Fruit fly (Drosophila melanogaster) S2 (cell line): ENCODE data around the gene CG9338.
A peak's percentile ranks its signal among the peaks of the same experiment; 100 is the strongest.

Experiments
- CG8478 ChIP-seq: fragments of >200 bp; optimal IDR thresholded peaks from 2 replicates; lab custom pipeline; 2018
- CTCF ChIP-seq, 2 experiments: fragments of >200 bp; optimal IDR thresholded peaks; 2 replicates each; lab custom pipeline; 2018

Gene CG9338

DNA sequence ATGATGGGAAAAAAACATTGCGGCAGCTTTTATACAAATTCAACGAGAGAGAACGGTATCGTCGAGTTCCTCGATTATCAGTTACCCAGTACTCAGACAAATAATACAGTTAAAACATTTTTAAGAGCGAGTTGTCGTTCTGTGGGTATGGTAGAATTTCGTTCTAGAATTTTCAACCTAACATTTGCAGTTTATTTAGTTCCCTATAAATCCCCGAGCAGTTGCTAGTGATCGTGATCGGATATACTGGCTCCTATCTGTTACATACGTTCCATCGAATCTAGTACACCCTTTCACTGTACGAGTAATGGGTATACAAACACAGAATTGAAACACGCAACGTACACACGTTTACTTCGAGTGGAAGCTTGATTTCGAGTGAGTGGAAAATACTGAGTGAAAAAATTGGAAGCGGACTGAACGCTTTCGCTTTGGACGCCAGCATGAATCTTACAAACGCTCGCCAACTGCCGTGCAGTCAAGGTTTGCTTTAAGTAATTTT, at the start of gene CG9338:
CG9338 (plus strand) TSS at position 452 of the 502 bp plus-strand sequence.
- TF ChIP-seq CG8478, result no peak
- TF ChIP-seq CTCF (optimal IDR thresholded peaks at IDR 0.05; lab: Kevin White, UChicago), result no peak

dm6 chr2L:20816140-20816539, 48.9 kb upstream of the CG9338 start, which contains the start of gene CG33322:
CG33322 (minus strand) TSS chr2L:20816240.
- no peak for TF ChIP-seq CG8478
- TF ChIP-seq CTCF (optimal IDR thresholded peaks at IDR 0.05; lab: Kevin White, UChicago), result no peak

- TF ChIP-seq CTCF (optimal IDR thresholded peaks at IDR 0.05; lab: Kevin White, UChicago), result no peak
- TF ChIP-seq CG8478, result no peak
Measured at dm6 chr2L:20817170-20817569, 47.8 kb upstream of the CG9338 start, which contains the start of gene CheB38b. CheB38b (minus strand) TSS chr2L:20817270.

- TF ChIP-seq CG8478 (no peak), CTCF (optimal IDR thresholded peaks at IDR 0.05; lab: Kevin White, UChicago) (no peak)
Measured at dm6 chr2L:20818432-20818831, 46.6 kb upstream of the CG9338 start, which contains the start of gene CheB38a. CheB38a (minus strand) TSS chr2L:20818532.

- TF ChIP-seq CTCF (optimal IDR thresholded peaks at IDR 0.05; lab: Kevin White, UChicago) (no peak), CG8478 (no peak)
Measured at dm6 chr2L:20820767-20821166, 44.2 kb upstream of the CG9338 start, which contains the start of gene CheB38c. CheB38c (minus strand) TSS chr2L:20820867.

DNA sequence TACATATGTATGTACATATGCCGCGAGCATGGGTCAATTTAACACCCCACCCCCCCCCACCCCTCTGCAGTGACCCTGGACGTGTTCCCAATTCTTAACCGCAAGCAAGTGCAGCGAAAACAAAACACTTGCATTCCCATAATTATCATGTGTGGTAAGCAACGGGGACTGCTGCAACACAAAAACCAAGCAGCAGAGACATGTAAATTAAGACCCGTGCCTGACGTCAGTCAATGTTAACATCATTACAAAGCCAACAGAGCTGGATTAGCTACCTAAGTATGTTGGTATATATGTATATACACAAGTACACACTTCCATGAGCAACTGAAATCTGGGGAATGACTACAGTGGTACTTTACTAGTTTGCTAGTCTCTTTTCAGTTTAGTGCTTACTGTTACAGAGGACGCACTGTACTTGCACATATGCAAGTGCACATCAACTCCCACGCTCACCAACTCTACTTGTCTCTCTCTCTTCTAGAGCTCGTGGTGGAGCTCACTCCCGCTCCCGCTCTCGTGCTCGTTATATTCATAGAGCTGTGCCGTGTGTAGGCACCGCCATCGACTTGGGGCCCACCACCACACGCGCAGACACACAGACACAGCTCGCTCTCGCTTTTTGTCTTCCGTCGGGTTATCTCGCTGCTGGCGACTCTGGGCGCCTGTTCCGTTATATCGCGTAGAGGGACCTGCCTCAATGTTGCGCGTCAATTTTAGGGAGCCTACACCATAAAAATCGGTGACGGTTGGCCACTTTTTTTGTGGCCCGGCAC, 43.6 kb upstream of the CG9338 start:
- TF ChIP-seq CG8478 (no peak), CTCF (optimal IDR thresholded peaks at IDR 0.05; lab: Kevin White, UChicago) (no peak)

DNA sequence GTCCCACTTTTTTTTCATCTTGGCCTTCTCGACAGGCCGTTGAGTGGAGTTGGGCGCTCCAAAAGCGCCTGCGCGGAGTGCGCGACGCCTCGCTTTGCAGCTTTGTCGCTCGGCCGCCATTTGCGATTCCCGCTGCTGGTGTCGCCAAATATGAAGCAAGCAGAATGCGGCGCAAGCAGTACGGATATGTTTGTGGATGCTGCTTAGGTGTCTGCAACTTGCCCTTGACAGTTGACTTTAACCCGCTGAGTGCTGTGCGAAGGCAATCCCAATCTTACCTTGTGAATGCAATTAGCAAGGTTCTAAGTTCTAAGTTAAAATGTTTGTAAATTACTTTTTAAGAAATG, 43.0 kb upstream of the CG9338 start:
- TF ChIP-seq CG8478 (no peak), CTCF (optimal IDR thresholded peaks at IDR 0.05; lab: Kevin White, UChicago) (peak in 1 of 2 experiments; percentile 0)

DNA sequence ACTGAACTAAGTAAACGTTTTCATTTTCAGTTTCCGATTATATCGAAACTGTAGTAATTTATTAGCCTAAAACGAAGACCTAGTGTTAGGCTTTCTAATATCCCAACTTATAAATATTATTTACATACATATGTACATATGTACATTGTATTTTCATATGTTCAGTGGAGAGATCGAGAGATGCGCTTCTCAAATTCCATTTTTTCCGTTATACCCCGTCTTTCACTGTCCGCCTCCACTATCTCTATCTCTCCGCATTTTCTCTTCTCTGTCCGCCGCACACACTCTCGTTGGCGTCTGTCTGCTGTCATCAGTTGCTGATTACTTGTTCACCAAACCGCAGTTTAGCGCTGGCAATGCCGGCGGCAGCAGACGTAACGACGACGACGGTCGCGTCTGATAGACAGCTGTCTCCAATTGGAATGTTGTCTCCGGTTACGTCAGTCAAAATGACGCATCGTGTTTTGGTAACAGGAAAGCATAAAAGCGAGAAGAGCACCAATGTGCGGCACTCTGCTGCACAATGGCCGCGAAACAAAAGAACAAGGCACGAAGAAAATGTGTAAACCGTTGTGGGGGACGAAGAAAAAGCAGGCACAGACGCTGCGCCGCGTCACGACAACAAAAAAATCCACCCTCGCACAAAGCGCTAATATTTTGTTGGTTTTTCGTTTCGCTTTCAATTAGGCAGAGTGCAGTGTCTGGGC, 42.4 kb upstream of the CG9338 start, which contains the start of gene CG9331:
CG9331 (plus strand) TSS at position 340 of the 707 bp plus-strand sequence.
- TF ChIP-seq CG8478 (no peak), CTCF (optimal IDR thresholded peaks at IDR 0.05; lab: Kevin White, UChicago) (peak in 1 of 2 experiments; percentile 20)

DNA sequence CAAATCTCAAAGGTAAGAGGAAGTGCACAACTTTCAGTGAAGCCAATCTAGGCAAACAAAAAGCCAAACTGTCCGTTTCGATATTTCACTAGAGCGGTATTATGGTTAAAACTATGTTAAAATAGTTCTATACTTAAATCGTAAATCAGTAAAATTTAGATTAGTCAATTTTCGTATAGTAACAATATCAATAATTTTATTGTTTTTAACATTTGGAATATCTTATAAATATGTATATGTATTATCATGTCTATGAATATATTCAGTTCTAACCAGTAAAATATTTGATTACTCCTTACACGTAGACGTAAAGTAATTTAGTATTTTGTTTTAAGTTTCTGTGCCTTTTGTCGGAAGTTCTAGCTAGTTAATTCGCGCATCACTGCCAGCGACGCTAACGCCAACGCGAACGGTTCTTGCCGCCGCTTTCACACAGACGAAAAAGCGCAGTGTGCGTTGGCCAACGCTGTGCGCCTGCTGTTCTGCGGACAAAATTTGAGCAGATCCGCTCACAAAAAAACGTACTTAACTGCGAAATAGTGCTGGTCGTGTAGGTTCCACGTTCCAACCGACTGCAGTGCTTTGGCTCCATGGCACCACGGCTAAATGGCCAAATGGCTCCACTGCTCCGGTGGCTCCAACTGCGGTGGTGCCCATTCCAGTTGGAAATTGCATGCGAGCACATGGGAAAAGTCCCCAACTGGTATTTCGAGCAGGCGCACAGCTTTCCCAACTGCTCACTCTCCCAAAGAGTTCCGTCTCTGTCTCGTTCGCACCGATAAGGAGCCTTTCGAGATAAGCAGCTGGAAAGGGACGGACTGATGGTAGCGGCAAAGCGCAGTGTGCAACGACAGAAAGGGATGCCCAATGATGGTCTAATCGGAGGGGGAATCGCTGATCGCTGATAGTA, 41.6 kb upstream of the CG9338 start:
- TF ChIP-seq CG8478, result no peak
- peak in 1 of 2 experiments; percentile 9 for TF ChIP-seq CTCF (optimal IDR thresholded peaks at IDR 0.05; lab: Kevin White, UChicago)

dm6 chr2L:20824136-20824789, 40.8 kb upstream of the CG9338 start:
- TF ChIP-seq CG8478 (no peak), CTCF (optimal IDR thresholded peaks at IDR 0.05; lab: Kevin White, UChicago) (no peak)

DNA sequence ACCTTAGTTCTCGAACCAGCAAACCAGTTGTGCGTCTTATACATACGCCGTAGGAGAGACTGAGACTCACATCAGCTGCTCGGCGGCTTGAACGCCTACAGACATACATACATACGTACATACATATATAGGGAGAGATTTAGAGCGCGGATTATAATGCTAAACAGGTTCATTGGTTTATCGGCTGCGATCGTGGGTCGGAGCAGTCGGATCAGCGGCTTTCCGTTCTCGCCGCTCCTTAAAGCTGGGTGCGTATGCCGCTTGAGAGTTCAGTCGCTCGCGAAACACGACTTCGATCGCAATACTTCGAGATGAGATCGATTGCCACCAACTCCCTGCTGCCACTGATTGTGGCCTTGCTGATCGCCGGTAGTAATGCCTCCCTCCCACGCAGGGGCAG, 39.8 kb upstream of the CG9338 start:
- no peak for TF ChIP-seq CTCF (optimal IDR thresholded peaks at IDR 0.05; lab: Kevin White, UChicago)
- no peak for TF ChIP-seq CG8478

dm6 chr2L:20826226-20826625, 38.8 kb upstream of the CG9338 start:
- no peak for TF ChIP-seq CG8478
- peak; percentile 77 to 86 for TF ChIP-seq CTCF (optimal IDR thresholded peaks at IDR 0.05; lab: Kevin White, UChicago)

DNA sequence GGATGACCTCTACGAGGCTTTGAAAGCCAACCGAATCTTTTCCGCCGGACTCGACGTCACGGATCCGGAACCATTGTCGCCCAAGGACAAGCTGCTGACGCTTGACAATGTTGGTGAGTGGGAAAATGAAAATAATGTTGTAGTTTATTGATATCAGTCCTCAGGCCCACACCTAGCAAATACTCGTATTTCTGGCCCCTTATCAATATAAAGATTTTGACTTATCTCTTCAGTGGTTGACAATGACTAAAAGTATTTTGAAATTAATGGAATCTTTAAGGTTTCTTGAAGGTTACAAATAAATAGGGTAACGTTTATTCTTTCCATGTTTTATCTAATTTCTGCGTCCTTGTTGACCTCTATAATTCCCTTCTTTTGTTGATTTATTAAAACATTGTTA, 38.0 kb upstream of the CG9338 start:
- no peak for TF ChIP-seq CG8478
- TF ChIP-seq CTCF (optimal IDR thresholded peaks at IDR 0.05; lab: Kevin White, UChicago), result no peak

DNA sequence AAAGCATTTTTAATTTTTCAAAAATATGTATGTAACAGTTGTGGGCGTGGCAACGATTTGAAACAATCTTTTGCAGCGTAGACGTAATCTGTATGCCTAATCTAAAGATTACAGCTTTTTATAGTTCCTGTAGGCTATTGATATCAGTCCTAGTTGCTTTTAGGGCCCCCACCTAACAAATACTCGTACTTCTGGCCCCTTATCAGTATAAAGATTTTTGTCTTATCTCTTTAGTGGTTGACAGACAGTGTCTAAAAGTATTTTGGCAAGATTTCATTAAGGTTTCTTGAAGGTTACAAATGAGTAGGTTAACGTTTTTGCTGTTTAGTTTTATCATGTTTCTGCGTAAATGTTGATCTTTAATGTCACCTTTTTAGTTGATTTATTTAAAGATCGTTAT, 36.3 kb upstream of the CG9338 start:
- TF ChIP-seq CG8478 (no peak), CTCF (optimal IDR thresholded peaks at IDR 0.05; lab: Kevin White, UChicago) (no peak)
